Fruit fly (Drosophila melanogaster) whole organism, prepupa: ENCODE data around the gene CG31957.

ENCODE experiments used
- Blimp-1 ChIP-seq: fragments of 200-800 bp; sonication (Bioruptor generic); optimal IDR thresholded peaks from 3 replicates; lab custom pipeline; 2017; ENCODE audit warnings: missing biosample characterization, missing genetic modification characterization, mild to moderate bottlenecking, moderate library complexity, missing genetic modification reagents
- CG10631 ChIP-seq: fragments of 200-800 bp; sonication (Bioruptor generic); optimal IDR thresholded peaks from 2 replicates; lab custom pipeline; 2016; ENCODE audit warnings: missing biosample characterization, missing genetic modification characterization
- CG10669 ChIP-seq: fragments of 200-800 bp; sonication (Bioruptor generic); optimal IDR thresholded peaks from 3 replicates; lab custom pipeline; 2018; ENCODE audit warnings: missing biosample characterization, mild to moderate bottlenecking, missing genetic modification characterization, moderate library complexity
- CG11294 ChIP-seq: fragments of 200-800 bp; sonication (Bioruptor generic); IDR thresholded peaks from 2 replicates; pipeline ENCODE4 v1.3.6; 2022; ENCODE audit warnings: missing biosample characterization, missing genetic modification characterization
- CG11762 ChIP-seq: fragments of 200-800 bp; sonication (Bioruptor generic); optimal IDR thresholded peaks from 3 replicates; lab custom pipeline; 2016; ENCODE audit warnings: missing biosample characterization, missing genetic modification characterization; ENCODE audit not compliant: insufficient read depth
- CG11902 ChIP-seq: fragments of 200-800 bp; sonication (Bioruptor generic); optimal IDR thresholded peaks from 3 replicates; lab custom pipeline; 2016; ENCODE audit warnings: missing biosample characterization, missing genetic modification characterization
- CG1621 ChIP-seq: fragments of 200-800 bp; sonication (Bioruptor generic); optimal IDR thresholded peaks from 3 replicates; lab custom pipeline; 2018; ENCODE audit warnings: missing biosample characterization, mild to moderate bottlenecking, missing genetic modification characterization
- CG3032 ChIP-seq: fragments of 200-800 bp; optimal IDR thresholded peaks from 2 replicates; lab custom pipeline; 2019; ENCODE audit warnings: missing biosample characterization, mild to moderate bottlenecking, missing genetic modification characterization, moderate library complexity
- CG31627 ChIP-seq: fragments of 200-800 bp; sonication (Bioruptor generic); optimal IDR thresholded peaks from 3 replicates; lab custom pipeline; 2016; ENCODE audit warnings: missing biosample characterization, missing genetic modification characterization
- CG32006 ChIP-seq: fragments of 200-800 bp; sonication (Bioruptor generic); optimal IDR thresholded peaks from 3 replicates; lab custom pipeline; 2017; ENCODE audit warnings: missing biosample characterization, mild to moderate bottlenecking, missing genetic modification characterization
- CG34406 ChIP-seq: fragments of 200-800 bp; sonication (Bioruptor generic); optimal IDR thresholded peaks from 3 replicates; lab custom pipeline; 2016; ENCODE audit warnings: missing biosample characterization, missing genetic modification characterization
- CG3919 ChIP-seq: fragments of 200-800 bp; sonication (Bioruptor generic); optimal IDR thresholded peaks from 3 replicates; lab custom pipeline; 2016; ENCODE audit warnings: missing biosample characterization, missing genetic modification characterization
- CG4318 ChIP-seq: fragments of 200-800 bp; sonication (Bioruptor generic); optimal IDR thresholded peaks from 3 replicates; lab custom pipeline; 2017; ENCODE audit warnings: missing biosample characterization, mild to moderate bottlenecking, missing genetic modification characterization
- CG6163 ChIP-seq: fragments of 200-800 bp; sonication (Bioruptor generic); IDR thresholded peaks from 3 replicates; pipeline ENCODE4 v1.3.6; 2022; ENCODE audit warnings: missing biosample characterization, missing genetic modification characterization
- CG6276 ChIP-seq: fragments of 200-800 bp; sonication (Bioruptor generic); optimal IDR thresholded peaks from 2 replicates; lab custom pipeline; 2017; ENCODE audit warnings: missing biosample characterization, mild to moderate bottlenecking, missing genetic modification characterization
- CG6792 ChIP-seq: fragments of 200-800 bp; sonication (Bioruptor generic); optimal IDR thresholded peaks from 3 replicates; lab custom pipeline; 2016; ENCODE audit warnings: missing biosample characterization, missing genetic modification characterization
- CG6854 ChIP-seq: fragments of 200-800 bp; sonication (Bioruptor generic); optimal IDR thresholded peaks from 2 replicates; lab custom pipeline; 2017; ENCODE audit warnings: missing biosample characterization, mild to moderate bottlenecking, missing genetic modification characterization
- CG7368 ChIP-seq: fragments of 200-800 bp; sonication (Bioruptor generic); optimal IDR thresholded peaks from 3 replicates; lab custom pipeline; 2016; ENCODE audit warnings: missing biosample characterization, missing genetic modification characterization
- CG8119 ChIP-seq: fragments of 200-800 bp; sonication (Bioruptor generic); IDR thresholded peaks from 3 replicates; pipeline ENCODE4 v1.3.6; 2022; ENCODE audit warnings: missing biosample characterization, missing genetic modification characterization
- CG8319 ChIP-seq: fragments of 200-800 bp; sonication (Bioruptor generic); optimal IDR thresholded peaks from 3 replicates; lab custom pipeline; 2016; ENCODE audit warnings: missing biosample characterization, missing genetic modification characterization
- CG8632 ChIP-seq: fragments of 200-800 bp; sonication (Bioruptor generic); optimal IDR thresholded peaks from 3 replicates; lab custom pipeline; 2016; ENCODE audit warnings: missing biosample characterization, missing genetic modification characterization
- CG9139 ChIP-seq: fragments of 200-800 bp; sonication (Bioruptor generic); optimal IDR thresholded peaks from 3 replicates; lab custom pipeline; 2017; ENCODE audit warnings: missing biosample characterization, mild to moderate bottlenecking, missing genetic modification characterization
- Eip93F ChIP-seq: fragments of 200-800 bp; sonication (Bioruptor generic); optimal IDR thresholded peaks from 2 replicates; lab custom pipeline; 2016; ENCODE audit warnings: missing biosample characterization, mild to moderate bottlenecking, missing genetic modification characterization
- Ets21C ChIP-seq: fragments of 200-800 bp; sonication (Bioruptor generic); optimal IDR thresholded peaks from 3 replicates; lab custom pipeline; 2016; ENCODE audit warnings: missing biosample characterization, missing genetic modification characterization
- Ets96B ChIP-seq: fragments of 200-800 bp; optimal IDR thresholded peaks from 2 replicates; lab custom pipeline; 2019; ENCODE audit warnings: missing biosample characterization, mild to moderate bottlenecking, missing genetic modification characterization, moderate library complexity
- Gug ChIP-seq: fragments of 200-800 bp; sonication (Bioruptor generic); IDR thresholded peaks from 2 replicates; pipeline ENCODE4 v1.3.6; 2022; ENCODE audit warnings: missing biosample characterization, missing genetic modification characterization
- Hr38 ChIP-seq: sonication (Bioruptor generic); optimal IDR thresholded peaks from 2 replicates; lab custom pipeline; 2016; ENCODE audit warnings: missing biosample characterization, missing genetic modification characterization
- Hr4 ChIP-seq: fragments of 200-800 bp; sonication (Bioruptor generic); optimal IDR thresholded peaks from 3 replicates; lab custom pipeline; 2016; ENCODE audit warnings: missing biosample characterization, missing genetic modification characterization
- Lpt ChIP-seq: fragments of 200-800 bp; sonication (Bioruptor generic); optimal IDR thresholded peaks from 3 replicates; lab custom pipeline; 2016; ENCODE audit warnings: missing biosample characterization, missing genetic modification characterization
- Met ChIP-seq: fragments of 200-800 bp; sonication (Bioruptor generic); optimal IDR thresholded peaks from 3 replicates; lab custom pipeline; 2016; ENCODE audit warnings: missing biosample characterization, missing genetic modification characterization
- OdsH ChIP-seq: fragments of 200-800 bp; sonication (Bioruptor generic); optimal IDR thresholded peaks from 3 replicates; lab custom pipeline; 2016; ENCODE audit warnings: missing biosample characterization, missing genetic modification characterization
- Smox ChIP-seq: fragments of 200-800 bp; sonication (Bioruptor generic); optimal IDR thresholded peaks from 3 replicates; lab custom pipeline; 2016; ENCODE audit warnings: missing biosample characterization, missing genetic modification characterization
- Sox14 ChIP-seq: fragments of 200-800 bp; sonication (Bioruptor generic); optimal IDR thresholded peaks from 3 replicates; lab custom pipeline; 2016; ENCODE audit warnings: missing biosample characterization, missing genetic modification characterization
- Sox15 ChIP-seq: fragments of 200-800 bp; sonication (Bioruptor generic); optimal IDR thresholded peaks from 3 replicates; lab custom pipeline; 2016; ENCODE audit warnings: missing biosample characterization, missing genetic modification characterization
- achi ChIP-seq: fragments of 200-800 bp; sonication (Bioruptor generic); optimal IDR thresholded peaks from 3 replicates; lab custom pipeline; 2016; ENCODE audit warnings: missing biosample characterization, missing genetic modification characterization
- dac ChIP-seq: fragments of 200-800 bp; sonication (Bioruptor generic); optimal IDR thresholded peaks from 2 replicates; lab custom pipeline; 2017; ENCODE audit warnings: missing biosample characterization, mild to moderate bottlenecking, missing genetic modification characterization
- dsx ChIP-seq: fragments of 200-800 bp; optimal IDR thresholded peaks from 3 replicates; lab custom pipeline; 2019; ENCODE audit warnings: missing biosample characterization, mild to moderate bottlenecking, missing genetic modification characterization, moderate library complexity; ENCODE audit not compliant: poor library complexity, severe bottlenecking
- eg ChIP-seq: fragments of 200-800 bp; sonication (Bioruptor generic); IDR thresholded peaks from 3 replicates; pipeline ENCODE4 v1.3.6; 2022; ENCODE audit warnings: missing biosample characterization, missing genetic modification characterization
- esn ChIP-seq: fragments of 200-800 bp; sonication (Bioruptor generic); optimal IDR thresholded peaks from 2 replicates; lab custom pipeline; 2016; ENCODE audit warnings: missing biosample characterization, mild to moderate bottlenecking, missing genetic modification characterization, moderate library complexity
- fd85E ChIP-seq: fragments of 200-800 bp; sonication (Bioruptor generic); optimal IDR thresholded peaks from 3 replicates; lab custom pipeline; 2016; ENCODE audit warnings: missing biosample characterization, missing genetic modification characterization
- fkh ChIP-seq: fragments of 200-800 bp; sonication (Bioruptor generic); optimal IDR thresholded peaks from 3 replicates; lab custom pipeline; 2017; ENCODE audit warnings: missing biosample characterization, mild to moderate bottlenecking, missing genetic modification characterization, moderate library complexity
- lz ChIP-seq: fragments of 200-800 bp; sonication (Bioruptor generic); optimal IDR thresholded peaks from 3 replicates; lab custom pipeline; 2016; ENCODE audit warnings: missing biosample characterization, missing genetic modification characterization
- net ChIP-seq: fragments of 200-800 bp; sonication (Bioruptor generic); optimal IDR thresholded peaks from 3 replicates; lab custom pipeline; 2016; ENCODE audit warnings: missing biosample characterization, missing genetic modification characterization
- pdm3 ChIP-seq: fragments of 200-800 bp; sonication (Bioruptor generic); optimal IDR thresholded peaks from 3 replicates; lab custom pipeline; 2016; ENCODE audit warnings: missing biosample characterization, missing genetic modification characterization
- salr ChIP-seq, 2 experiments: fragments of 200-800 bp; sonication (Bioruptor generic); optimal IDR thresholded peaks; 3 replicates each; lab custom pipeline; 2016 to 2018; ENCODE audit warnings: missing biosample characterization in 2 of 2, missing genetic modification characterization in 2 of 2, mild to moderate bottlenecking in 1 of 2
- svp ChIP-seq: fragments of 200-800 bp; sonication (Bioruptor generic); peaks from one replicate; lab custom pipeline; 2016; ENCODE audit warnings: missing biosample characterization, missing genetic modification characterization
- topi ChIP-seq: fragments of 200-800 bp; sonication (Bioruptor generic); optimal IDR thresholded peaks from 3 replicates; lab custom pipeline; 2016; ENCODE audit warnings: missing biosample characterization, missing genetic modification characterization
- vri ChIP-seq: fragments of 200-800 bp; sonication (Bioruptor generic); optimal IDR thresholded peaks from 3 replicates; lab custom pipeline; 2016; ENCODE audit warnings: missing biosample characterization, mild to moderate bottlenecking, missing genetic modification characterization

The CG31957 gene

DNA sequence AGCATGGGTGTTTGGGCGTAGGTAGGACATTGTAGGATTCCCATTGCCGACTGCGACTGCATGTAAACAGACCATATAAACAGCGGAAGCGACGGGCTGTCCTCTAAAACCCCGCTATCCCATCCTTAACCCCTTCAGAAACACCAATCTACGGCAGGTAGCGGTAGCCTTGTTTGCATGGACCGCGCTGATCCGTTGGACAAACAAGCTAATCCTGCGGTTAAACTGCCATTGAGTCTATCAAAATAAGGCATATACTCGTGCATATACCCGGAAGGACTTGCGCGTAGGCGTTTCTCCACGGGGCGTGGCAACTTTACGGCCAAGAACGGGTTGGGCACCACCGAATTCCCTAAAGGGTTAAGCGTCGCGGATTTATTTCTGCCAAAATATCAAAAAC, 38.3 kb downstream of the CG31957 start:
- TF ChIP-seq vri (GFP tag; lab: Kevin White, UChicago) = no peak
- no peak for TF ChIP-seq CG11762 (GFP tag; lab: Kevin White, UChicago)
- TF ChIP-seq eg (GFP tag; lab: Robert Waterston, UW) = no peak
- no peak for TF ChIP-seq achi (GFP tag; lab: Kevin White, UChicago)
- no peak for TF ChIP-seq CG11294
- no peak for TF ChIP-seq Hr4
- no peak for TF ChIP-seq dsx (GFP tag; lab: Kevin White, UChicago)
- no peak for TF ChIP-seq dac (GFP tag; lab: Kevin White, UChicago)
- TF ChIP-seq CG8632 = no peak
- TF ChIP-seq Blimp-1 = no peak
- TF ChIP-seq topi (GFP tag; lab: Kevin White, UChicago) = no peak
- no peak for TF ChIP-seq CG11902 (GFP tag; lab: Kevin White, UChicago)
- no peak for TF ChIP-seq CG6854 (GFP tag; lab: Kevin White, UChicago)

DNA sequence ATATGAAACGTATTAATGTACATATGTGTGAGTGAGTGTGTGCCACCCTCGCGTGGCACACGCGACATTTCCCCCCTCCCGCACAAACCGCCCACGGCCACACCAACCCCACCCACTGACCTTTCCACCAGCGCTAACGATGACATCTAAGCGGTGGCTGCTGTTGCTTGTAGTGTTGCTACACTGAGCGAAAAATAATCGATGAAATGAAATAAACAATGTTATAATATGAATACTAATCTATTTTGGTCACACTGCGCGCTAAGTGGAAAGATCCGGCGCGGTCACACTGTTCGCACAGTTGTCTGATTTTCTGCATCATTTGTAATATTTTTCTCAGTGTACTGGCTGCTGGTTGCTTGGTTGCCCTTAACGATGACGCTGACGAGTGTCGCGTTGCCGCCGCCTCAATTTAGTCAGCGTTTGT, 40.0 kb downstream of the CG31957 start:
- TF ChIP-seq CG10669 (GFP tag; lab: Kevin White, UChicago) = peak; percentile 64
- peak; percentile 70 for TF ChIP-seq lz (GFP tag; lab: Kevin White, UChicago)
- TF ChIP-seq Hr38 (GFP tag; lab: Kevin White, UChicago) = no peak
- TF ChIP-seq pdm3 (GFP tag; lab: Kevin White, UChicago) = peak; percentile 72
- peak; percentile 72 for TF ChIP-seq topi (GFP tag; lab: Kevin White, UChicago)
- TF ChIP-seq CG31627 (GFP tag; lab: Kevin White, UChicago) = peak; percentile 71
- TF ChIP-seq Ets96B (tag; lab: Kevin White, UChicago) = peak; percentile 58
- peak; percentile 35 for TF ChIP-seq Sox15 (GFP tag; lab: Kevin White, UChicago)
- TF ChIP-seq esn (GFP tag; lab: Kevin White, UChicago) = peak; percentile 66
- peak; percentile 78 for TF ChIP-seq CG3919 (GFP tag; lab: Kevin White, UChicago)
- TF ChIP-seq fd85E (GFP tag; lab: Kevin White, UChicago) = no peak
- TF ChIP-seq eg (GFP tag; lab: Robert Waterston, UW) = peak; percentile 52; the same call in 2 of the 3 replicates
- peak; percentile 46 for TF ChIP-seq net (GFP tag; lab: Kevin White, UChicago)
- peak; percentile 39 for TF ChIP-seq CG11902 (GFP tag; lab: Kevin White, UChicago)
- peak; percentile 48 for TF ChIP-seq Ets21C (GFP tag; lab: Kevin White, UChicago)
- TF ChIP-seq CG6792 = peak; percentile 71
- peak; percentile 51 for TF ChIP-seq Sox14 (GFP tag; lab: Kevin White, UChicago)
- peak; percentile 42 for TF ChIP-seq CG8319 (GFP tag; lab: Kevin White, UChicago)
- TF ChIP-seq dac (GFP tag; lab: Kevin White, UChicago) = no peak
- no peak for TF ChIP-seq CG6276 (GFP tag; lab: Kevin White, UChicago)
- TF ChIP-seq Eip93F (GFP tag; lab: Kevin White, UChicago) = no peak
- TF ChIP-seq Met (GFP tag; lab: Kevin White, UChicago) = peak; percentile 73
- TF ChIP-seq salr (GFP tag; optimal IDR thresholded peaks at IDR 0.05; lab: Kevin White, UChicago) = peak; percentile 19 to 33
- TF ChIP-seq svp (GFP tag; lab: Kevin White, UChicago) = peak; percentile 80
- peak; percentile 43 for TF ChIP-seq CG32006 (GFP tag; lab: Kevin White, UChicago)
- TF ChIP-seq CG11294 = no peak
- TF ChIP-seq Lpt (GFP tag; lab: Kevin White, UChicago) = peak; percentile 8
- peak; percentile 57; the same call in 1 of the 2 replicates for TF ChIP-seq Gug
- peak; percentile 80 for TF ChIP-seq CG6163 (GFP tag; lab: Robert Waterston, UW)
- peak; percentile 48 for TF ChIP-seq CG10631
- peak; percentile 62 for TF ChIP-seq vri (GFP tag; lab: Kevin White, UChicago)
- peak; percentile 40 for TF ChIP-seq CG8632
- TF ChIP-seq CG11762 (GFP tag; lab: Kevin White, UChicago) = peak; percentile 31
- TF ChIP-seq CG9139 (GFP tag; lab: Kevin White, UChicago) = no peak
- TF ChIP-seq CG6854 (GFP tag; lab: Kevin White, UChicago) = no peak
- TF ChIP-seq CG34406 = peak; percentile 51
- TF ChIP-seq CG4318 (GFP tag; lab: Kevin White, UChicago) = peak; percentile 15
- peak; percentile 59 for TF ChIP-seq CG1621 (tag; lab: Kevin White, UChicago)
- peak; percentile 55 for TF ChIP-seq dsx (GFP tag; lab: Kevin White, UChicago)
- peak; percentile 55 for TF ChIP-seq CG3032 (tag; lab: Kevin White, UChicago)
- TF ChIP-seq CG7368 (GFP tag; lab: Kevin White, UChicago) = peak; percentile 24
- TF ChIP-seq OdsH (GFP tag; lab: Kevin White, UChicago) = peak; percentile 64
- 0 out of 3 replicates have a peak, but pooled peaks have one; percentile 27 for TF ChIP-seq CG8119 (GFP tag; lab: Robert Waterston, UW)
- TF ChIP-seq fkh = peak; percentile 64
- peak; percentile 59 for TF ChIP-seq achi (GFP tag; lab: Kevin White, UChicago)
- TF ChIP-seq Smox (GFP tag; lab: Kevin White, UChicago) = peak; percentile 56
